Fruit fly (Drosophila melanogaster) whole organism, adult: ENCODE results near the gene Aef1.

Experiments
- CG14711 ChIP-seq: fragments of 200-800 bp; sonication (Bioruptor generic); optimal IDR thresholded peaks from 2 replicates; lab custom pipeline; 2018; ENCODE audit warnings: missing biosample characterization, mild to moderate bottlenecking, missing genetic modification characterization, moderate library complexity
- CG1620 ChIP-seq: fragments of 200-800 bp; sonication (Bioruptor generic); optimal IDR thresholded peaks from 2 replicates; lab custom pipeline; 2016; ENCODE audit warnings: missing biosample characterization, missing genetic modification characterization
- CG5204 ChIP-seq: fragments of 200-800 bp; sonication (Bioruptor generic); optimal IDR thresholded peaks from 2 replicates; lab custom pipeline; 2016; ENCODE audit warnings: missing biosample characterization, missing genetic modification characterization
- CG7101 ChIP-seq: fragments of 200-800 bp; sonication (Bioruptor generic); optimal IDR thresholded peaks from 2 replicates; lab custom pipeline; 2018; ENCODE audit warnings: missing biosample characterization, mild to moderate bottlenecking, missing genetic modification characterization, moderate library complexity
- Clk ChIP-seq: fragments of 200-800 bp; sonication (Bioruptor generic); optimal IDR thresholded peaks from 2 replicates; lab custom pipeline; 2017; ENCODE audit warnings: missing biosample characterization, missing genetic modification characterization
- bab1 ChIP-seq: fragments of 200-800 bp; sonication (Bioruptor generic); optimal IDR thresholded peaks from 3 replicates; lab custom pipeline; 2019; ENCODE audit warnings: missing biosample characterization, mild to moderate bottlenecking, missing genetic modification characterization, moderate library complexity
- kay ChIP-seq: fragments of 200-800 bp; sonication (Bioruptor generic); peaks from one replicate; lab custom pipeline; 2016; ENCODE audit warnings: missing biosample characterization, missing genetic modification characterization, borderline replicate concordance
- ovo ChIP-seq: fragments of 200-800 bp; sonication (Bioruptor generic); optimal IDR thresholded peaks from 2 replicates; lab custom pipeline; 2016; ENCODE audit warnings: missing biosample characterization, missing genetic modification characterization

DNA sequence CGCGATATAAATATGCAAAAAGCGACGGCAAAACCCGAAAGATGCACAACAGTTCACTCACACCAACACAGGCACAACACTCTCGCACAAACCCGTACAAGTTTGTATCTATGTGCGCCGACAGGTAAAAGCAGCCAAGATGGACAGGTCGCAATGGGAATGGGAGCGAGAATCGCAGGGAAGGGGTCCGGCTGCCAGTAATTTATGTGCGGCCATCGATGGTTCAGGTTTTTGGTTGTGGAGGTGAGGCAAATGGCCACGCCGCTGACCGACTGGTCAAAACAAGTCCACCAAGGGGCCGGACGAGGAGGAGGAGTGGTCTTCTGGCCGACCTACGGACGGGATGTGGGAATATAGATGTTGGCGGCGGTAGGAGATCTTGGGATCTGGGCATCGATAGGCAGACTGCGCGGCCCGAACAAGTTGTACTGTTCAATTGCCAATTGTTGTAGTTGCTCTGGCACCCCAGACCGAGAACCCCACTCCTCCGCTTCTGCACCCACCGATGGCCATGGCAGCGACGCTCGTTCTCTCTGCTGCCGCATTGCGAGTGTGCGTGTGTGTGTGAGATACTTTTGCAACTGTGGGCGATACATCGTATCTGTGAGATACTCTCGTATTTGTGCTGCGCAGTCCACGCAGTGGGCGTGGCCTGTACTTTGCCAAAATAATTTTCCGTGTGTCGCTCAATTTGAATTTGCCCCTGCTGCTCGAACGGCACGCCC is 27.1 kb downstream of the Aef1 start:
- TF ChIP-seq ovo (GFP tag; lab: Kevin White, UChicago) (no peak), CG7101 (tag; lab: Kevin White, UChicago) (no peak), CG5204 (GFP tag; lab: Kevin White, UChicago) (no peak), CG14711 (tag; lab: Kevin White, UChicago) (no peak), bab1 (no peak), CG1620 (GFP tag; lab: Kevin White, UChicago) (no peak), kay (GFP tag; lab: Kevin White, UChicago) (no peak), Clk (no peak)
